Fruit fly (Drosophila melanogaster): Measurements from ENCODE around the gene CG31635.

- TF ChIP-seq dsf (GFP tag; optimal IDR thresholded peaks at IDR 0.05; ENCODE audit: borderline replicate concordance) (no peak), pan (optimal IDR thresholded peaks at IDR 0.05) (no peak), Sp1 (GFP tag; optimal IDR thresholded peaks at IDR 0.05) (no peak), Myc (optimal IDR thresholded peaks at IDR 0.05) (no peak), OdsH (GFP tag; optimal IDR thresholded peaks at IDR 0.05) (no peak), usp (GFP tag; optimal IDR thresholded peaks at IDR 0.05) (no peak), CG9705 (GFP tag; optimal IDR thresholded peaks at IDR 0.05) (no peak), lola (GFP tag; optimal IDR thresholded peaks at IDR 0.05) (no peak)
These were observed at the start of gene CG31635, which contains the start of gene Tango1 for dm6 chr2L:6649085-6649754.

Measured in whole organism, wandering third instar larva.